Fruit fly (Drosophila melanogaster) whole organism, embryonic: Measurements from ENCODE around the gene CG42634.

Experiments used
- CG34422 ChIP-seq: fragments of 200-800 bp; sonication (Bioruptor generic); IDR thresholded peaks from 3 replicates; pipeline ENCODE4 v1.3.6; 2022; ENCODE audit warnings: missing biosample characterization, missing genetic modification characterization
- Hr78 ChIP-seq, 2 experiments: fragments of 200-800 bp in 1 of 2; fragments of >200 bp in 1 of 2; sonication (Bioruptor generic) in 1 of 2; optimal IDR thresholded peaks; 2 replicates each; lab custom pipeline; 2017 to 2019; ENCODE audit warnings: missing biosample characterization in 2 of 2, missing genetic modification characterization in 2 of 2, mild to moderate bottlenecking in 1 of 2, moderate library complexity in 1 of 2
- fd96Cb ChIP-seq: fragments of 200-800 bp; sonication (Bioruptor generic); optimal IDR thresholded peaks from 2 replicates; lab custom pipeline; 2018; ENCODE audit warnings: missing biosample characterization, mild to moderate bottlenecking, missing genetic modification characterization, moderate library complexity

- TF ChIP-seq Hr78 (GFP tag; optimal IDR thresholded peaks at IDR 0.05; lab: Kevin White, UChicago) (no peak), fd96Cb (no peak), CG34422 (GFP tag; lab: Robert Waterston, UW) (no peak)
Measured at dm6 chr2L:17963710-17964109, 44.0 kb upstream of the CG42634 start.
